Worm (Caenorhabditis elegans): Measurements from ENCODE around the gene hda-11.

ce11 chrV:10546749-10547148 is 20.8 kb downstream of the hda-11 start, which contains the start of gene F25D1.5:
- no peak for TF ChIP-seq aly-1 (tag; optimal IDR thresholded peaks at IDR 0.05)
- TF ChIP-seq pes-1 (GFP tag; IDR thresholded peaks at IDR 0.05), result no peak
- TF ChIP-seq hmg-4 (GFP tag; optimal IDR thresholded peaks at IDR 0.05), result no peak
- no peak for TF ChIP-seq ama-1 (optimal IDR thresholded peaks at IDR 0.05)
- no peak for TF ChIP-seq tra-4 (tag; optimal IDR thresholded peaks at IDR 0.05)
- no peak for TF ChIP-seq ceh-13 (GFP tag; optimal IDR thresholded peaks at IDR 0.05)
- no peak for TF ChIP-seq flt-1 (GFP tag; IDR thresholded peaks at IDR 0.05)
- no peak for TF ChIP-seq B0310.2 (tag; optimal IDR thresholded peaks at IDR 0.05)
- no peak for TF ChIP-seq ets-7 (tag; optimal IDR thresholded peaks at IDR 0.05)
- no peak for TF ChIP-seq scrt-1 (GFP tag; IDR thresholded peaks at IDR 0.05)
- TF ChIP-seq tbx-37 (GFP tag; conservative IDR thresholded peaks at IDR 0.05), result no peak
